Fruit fly (Drosophila melanogaster) whole organism, prepupa: Measurements from ENCODE around the gene Sirt1.

Experiments
- CG6808 ChIP-seq: fragments of 200-800 bp; sonication (Bioruptor generic); optimal IDR thresholded peaks from 3 replicates; lab custom pipeline; 2017; ENCODE audit warnings: missing biosample characterization, missing genetic modification characterization, mild to moderate bottlenecking, moderate library complexity, missing genetic modification reagents
- Hr38 ChIP-seq: sonication (Bioruptor generic); optimal IDR thresholded peaks from 2 replicates; lab custom pipeline; 2016; ENCODE audit warnings: missing biosample characterization, missing genetic modification characterization
- achi ChIP-seq: fragments of 200-800 bp; sonication (Bioruptor generic); optimal IDR thresholded peaks from 3 replicates; lab custom pipeline; 2016; ENCODE audit warnings: missing biosample characterization, missing genetic modification characterization

DNA sequence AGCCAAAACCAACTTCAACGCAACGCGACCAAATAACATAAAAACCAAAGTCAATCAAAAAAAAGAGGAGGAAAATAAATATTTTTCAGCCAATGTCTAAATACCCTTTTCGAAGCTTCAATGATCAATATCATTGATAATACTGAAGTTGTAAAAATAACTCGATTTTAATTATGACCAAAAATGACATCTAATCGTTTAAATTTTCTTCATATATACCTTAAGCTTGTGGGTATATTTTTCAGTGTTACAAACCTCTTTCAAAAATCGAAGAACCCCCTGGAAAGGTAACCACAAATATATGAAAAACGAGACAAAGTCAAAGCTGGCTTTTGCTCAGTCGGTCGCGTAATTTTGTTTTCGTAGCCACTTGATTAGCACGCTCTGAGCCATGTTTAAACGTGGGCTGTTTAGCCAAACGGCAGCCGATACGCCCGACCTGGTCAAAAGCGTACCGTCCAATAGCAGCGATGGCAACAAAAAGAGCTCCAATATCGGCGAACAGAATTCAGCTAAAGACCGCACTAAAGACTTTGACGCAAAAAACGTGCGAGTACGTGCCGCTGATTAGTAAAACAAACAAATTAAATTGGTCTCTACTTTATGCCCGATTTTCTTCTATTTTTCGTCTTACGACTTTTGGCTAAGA is 20.2 kb upstream of the Sirt1 start:
- TF ChIP-seq Hr38 (GFP tag; lab: Kevin White, UChicago) (no peak), achi (GFP tag; lab: Kevin White, UChicago) (peak; percentile 34), CG6808 (GFP tag; lab: Kevin White, UChicago) (no peak)
